Worm (Caenorhabditis elegans) whole organism, late embryonic: Measurements from ENCODE around the gene ZK1067.3.

Experiments used
- C08G9.2 ChIP-seq: sonication (generic microtip); optimal IDR thresholded peaks from 2 replicates; lab custom pipeline; 2016; ENCODE audit warnings: mild to moderate bottlenecking, missing genetic modification characterization, moderate library complexity, missing compliant biosample characterization
- Y22D7AL.16 ChIP-seq: sonication (generic microtip); optimal IDR thresholded peaks from 2 replicates; lab custom pipeline; 2016; ENCODE audit warnings: missing genetic modification characterization, missing compliant biosample characterization
- ama-1 ChIP-seq: fragments of 150-350 bp; optimal IDR thresholded peaks from 2 replicates; lab custom pipeline; 2014
- ceh-24 ChIP-seq: sonication (generic microtip); optimal IDR thresholded peaks from 2 replicates; lab custom pipeline; 2016; ENCODE audit warnings: mild to moderate bottlenecking, missing genetic modification characterization, missing compliant biosample characterization
- ceh-30 ChIP-seq: fragments of 150-350 bp; optimal IDR thresholded peaks from 2 replicates; lab custom pipeline; 2014; ENCODE audit warnings: missing biosample characterization, missing genetic modification characterization
- ceh-34 ChIP-seq: sonication (generic microtip); optimal IDR thresholded peaks from 2 replicates; lab custom pipeline; 2016; ENCODE audit warnings: mild to moderate bottlenecking, missing genetic modification characterization, missing compliant biosample characterization
- ceh-45 ChIP-seq: fragments of 200-800 bp; sonication (Bioruptor generic); IDR thresholded peaks from 2 replicates; pipeline ENCODE4 v1.3.6; 2022; ENCODE audit warnings: missing genetic modification reagents, missing genetic modification characterization, missing compliant biosample characterization
- ceh-48 ChIP-seq: sonication (generic microtip); optimal IDR thresholded peaks from 2 replicates; lab custom pipeline; 2016; ENCODE audit warnings: missing genetic modification characterization, inconsistent platforms, missing compliant biosample characterization
- ceh-6 ChIP-seq: fragments of 200-800 bp; sonication (Bioruptor generic); optimal IDR thresholded peaks from 2 replicates; lab custom pipeline; 2018; ENCODE audit warnings: mild to moderate bottlenecking, missing genetic modification characterization, missing compliant biosample characterization
- che-1 ChIP-seq: sonication (generic microtip); optimal IDR thresholded peaks from 2 replicates; lab custom pipeline; 2016; ENCODE audit warnings: mild to moderate bottlenecking, missing genetic modification characterization, missing compliant biosample characterization
- eyg-1 ChIP-seq: sonication (generic microtip); optimal IDR thresholded peaks from 2 replicates; lab custom pipeline; 2016; ENCODE audit warnings: missing genotype, missing genetic modification characterization, missing compliant biosample characterization
- fax-1 ChIP-seq: sonication (generic microtip); optimal IDR thresholded peaks from 2 replicates; lab custom pipeline; 2016; ENCODE audit warnings: missing genotype, missing genetic modification characterization, missing compliant biosample characterization
- fkh-10 ChIP-seq: fragments of 150-350 bp; optimal IDR thresholded peaks from 2 replicates; lab custom pipeline; 2014; ENCODE audit warnings: missing biosample characterization, missing genetic modification reagents, missing genetic modification characterization
- hlh-13 ChIP-seq: fragments of 200-800 bp; sonication (Bioruptor generic); optimal IDR thresholded peaks from 2 replicates; lab custom pipeline; 2018; ENCODE audit warnings: mild to moderate bottlenecking, missing genetic modification characterization, missing compliant biosample characterization
- hlh-30 ChIP-seq: sonication (generic microtip); optimal IDR thresholded peaks from 2 replicates; lab custom pipeline; 2017; ENCODE audit warnings: antibody characterized with exemption, missing genetic modification characterization, missing compliant biosample characterization; ENCODE audit not compliant: insufficient read depth
- hlh-6 ChIP-seq: sonication (generic microtip); optimal IDR thresholded peaks from 2 replicates; lab custom pipeline; 2016; ENCODE audit warnings: missing genotype, missing genetic modification characterization, missing compliant biosample characterization
- madf-2 ChIP-seq: sonication (generic microtip); optimal IDR thresholded peaks from 2 replicates; lab custom pipeline; 2017; ENCODE audit warnings: missing genetic modification characterization, missing compliant biosample characterization
- nfya-1 ChIP-seq: sonication (generic microtip); optimal IDR thresholded peaks from 2 replicates; lab custom pipeline; 2017; ENCODE audit warnings: missing genetic modification characterization, mild to moderate bottlenecking, missing compliant biosample characterization, antibody characterized with exemption, moderate library complexity
- odd-2 ChIP-seq: sonication (generic microtip); optimal IDR thresholded peaks from 2 replicates; lab custom pipeline; 2017; ENCODE audit warnings: antibody characterized with exemption, mild to moderate bottlenecking, missing genetic modification characterization, missing compliant biosample characterization
- pax-1 ChIP-seq: fragments of 150-350 bp; optimal IDR thresholded peaks from 2 replicates; lab custom pipeline; 2014; ENCODE audit warnings: missing biosample characterization, missing genetic modification characterization
- pha-2 ChIP-seq: sonication (generic microtip); optimal IDR thresholded peaks from 2 replicates; lab custom pipeline; 2017; ENCODE audit warnings: mild to moderate bottlenecking, missing genetic modification characterization, missing compliant biosample characterization
- sox-2 ChIP-seq: fragments of 200-800 bp; sonication (Bioruptor generic); IDR thresholded peaks from 2 replicates; pipeline ENCODE4 v1.3.6; 2022; ENCODE audit warnings: missing genetic modification reagents, missing genetic modification characterization, missing compliant biosample characterization
- tbx-7 ChIP-seq: sonication (generic microtip); optimal IDR thresholded peaks from 2 replicates; lab custom pipeline; 2016; ENCODE audit warnings: missing genotype, missing genetic modification characterization, missing compliant biosample characterization
- ttx-3 ChIP-seq: sonication (generic microtip); optimal IDR thresholded peaks from 2 replicates; lab custom pipeline; 2016; ENCODE audit warnings: missing genetic modification reagents, missing genetic modification characterization, missing compliant biosample characterization
- unc-3 ChIP-seq, 2 experiments: fragments of 200-800 bp in 1 of 2; sonication (Bioruptor generic) in 1 of 2; sonication (generic microtip) in 1 of 2; conservative IDR thresholded peaks in 1 of 2; optimal IDR thresholded peaks in 1 of 2; 2 replicates each; pipeline versions ENCODE4 v1.3.6 to Lab custom; 2016 to 2022; ENCODE audit warnings: missing compliant biosample characterization in 2 of 2, missing genetic modification characterization in 2 of 2, missing genetic modification reagents in 1 of 2
- unc-42 ChIP-seq: sonication (generic microtip); optimal IDR thresholded peaks from 2 replicates; lab custom pipeline; 2016; ENCODE audit warnings: missing genotype, missing genetic modification characterization, missing compliant biosample characterization
- unc-55 ChIP-seq: sonication (generic microtip); optimal IDR thresholded peaks from 2 replicates; lab custom pipeline; 2017; ENCODE audit warnings: missing biosample characterization, missing genetic modification reagents, missing genetic modification characterization
- zip-5 ChIP-seq: sonication (generic microtip); optimal IDR thresholded peaks from 2 replicates; lab custom pipeline; 2016; ENCODE audit warnings: missing genetic modification characterization, missing compliant biosample characterization
- ztf-16 ChIP-seq: sonication (generic microtip); optimal IDR thresholded peaks from 2 replicates; lab custom pipeline; 2017; ENCODE audit warnings: missing genetic modification characterization, missing compliant biosample characterization

ZK1067.3 gene

ce11 chrII:9254187-9254586, 31.1 kb downstream of the ZK1067.3 start, which contains the start of gene nlp-82:
Gene nlp-82 (minus strand): TSS chrII:9254287.
- no peak for TF ChIP-seq ama-1 (lab: Kevin White, UChicago)
- TF ChIP-seq C08G9.2 (tag; lab: Kevin White, UChicago) = no peak
- no peak for TF ChIP-seq ceh-6 (GFP tag; lab: Kevin White, UChicago)
- TF ChIP-seq ttx-3 (tag; lab: Kevin White, UChicago) = no peak
- TF ChIP-seq ceh-48 (tag; lab: Kevin White, UChicago) = no peak
- no peak for TF ChIP-seq tbx-7 (tag; lab: Kevin White, UChicago)
- TF ChIP-seq che-1 (tag; lab: Kevin White, UChicago) = no peak
- TF ChIP-seq fax-1 (tag; lab: Kevin White, UChicago) = no peak
- TF ChIP-seq eyg-1 (tag; lab: Kevin White, UChicago) = no peak

ce11 chrII:9258034-9258556, 35.0 kb downstream of the ZK1067.3 start:
- TF ChIP-seq ceh-6 (GFP tag; lab: Kevin White, UChicago) (peak; percentile 17), C08G9.2 (tag; lab: Kevin White, UChicago) (no peak), unc-55 (GFP tag; lab: Kevin White, UChicago) (no peak), madf-2 (tag; lab: Kevin White, UChicago) (peak; percentile 25), ceh-24 (tag; lab: Kevin White, UChicago) (peak; percentile 9)

ce11 chrII:9258566-9258965, 35.5 kb downstream of the ZK1067.3 start:
- no peak for TF ChIP-seq hlh-13
- no peak for TF ChIP-seq odd-2 (tag; lab: Kevin White, UChicago)
- no peak for TF ChIP-seq ceh-30 (tag; lab: Kevin White, UChicago)
- TF ChIP-seq ama-1 (lab: Kevin White, UChicago) = peak; percentile 68
- TF ChIP-seq fkh-10 (GFP tag; lab: Kevin White, UChicago) = no peak

- TF ChIP-seq Y22D7AL.16 (no peak), unc-55 (GFP tag; lab: Kevin White, UChicago) (peak; percentile 19), pha-2 (tag; lab: Kevin White, UChicago) (no peak), hlh-13 (no peak), nfya-1 (tag; lab: Kevin White, UChicago) (peak; percentile 5), ceh-6 (GFP tag; lab: Kevin White, UChicago) (no peak), ama-1 (lab: Kevin White, UChicago) (peak; percentile 65), hlh-6 (tag; lab: Kevin White, UChicago) (no peak), sox-2 (GFP tag; lab: Robert Waterston, UW) (no peak), ceh-45 (GFP tag; lab: Robert Waterston, UW) (no peak)
These were observed 37.0 kb downstream of the ZK1067.3 start for ce11 chrII:9260026-9260425.

- TF ChIP-seq hlh-30 (tag; lab: Kevin White, UChicago) (no peak), unc-3 (GFP tag; conservative IDR thresholded peaks at IDR 0.05; lab: Robert Waterston, UW) (no peak), unc-3 (tag; optimal IDR thresholded peaks at IDR 0.05; lab: Kevin White, UChicago) (peak; percentile 16), pha-2 (tag; lab: Kevin White, UChicago) (no peak), ztf-16 (tag; lab: Kevin White, UChicago) (no peak), unc-42 (tag; lab: Kevin White, UChicago) (peak; percentile 5), pax-1 (tag; lab: Kevin White, UChicago) (no peak), ceh-34 (tag; lab: Kevin White, UChicago) (no peak), zip-5 (no peak), eyg-1 (tag; lab: Kevin White, UChicago) (no peak)
These were observed 38.3 kb downstream of the ZK1067.3 start for ce11 chrII:9261403-9261802.
